Worm (Caenorhabditis elegans) whole organism, L4/young adult: ENCODE measurements around the gene fbxa-25.

ENCODE experiments used
- W03F9.2 ChIP-seq: fragments of 150-350 bp; optimal IDR thresholded peaks from 2 replicates; lab custom pipeline; 2014; ENCODE audit warnings: missing biosample characterization, missing genetic modification characterization
- dao-5 ChIP-seq: sonication (generic microtip); optimal IDR thresholded peaks from 2 replicates; lab custom pipeline; 2016; ENCODE audit warnings: missing genotype, missing genetic modification characterization, moderate library complexity, missing compliant biosample characterization
- him-1 ChIP-seq: sonication (generic microtip); optimal IDR thresholded peaks from 2 replicates; lab custom pipeline; 2016; ENCODE audit warnings: missing genotype, missing genetic modification reagents, missing genetic modification characterization, missing compliant biosample characterization

ce11 chrIII:1324513-1324912 lies 24.7 kb downstream of the fbxa-25 start, which contains the start of gene fbxa-14:
- TF ChIP-seq him-1 (tag; lab: Kevin White, UChicago) (no peak), W03F9.2 (no peak), dao-5 (no peak)
